Fruit fly (Drosophila melanogaster): ENCODE results near the gene Trc8.
A peak's percentile ranks its signal among the peaks of the same experiment; 100 is the strongest.

DNA sequence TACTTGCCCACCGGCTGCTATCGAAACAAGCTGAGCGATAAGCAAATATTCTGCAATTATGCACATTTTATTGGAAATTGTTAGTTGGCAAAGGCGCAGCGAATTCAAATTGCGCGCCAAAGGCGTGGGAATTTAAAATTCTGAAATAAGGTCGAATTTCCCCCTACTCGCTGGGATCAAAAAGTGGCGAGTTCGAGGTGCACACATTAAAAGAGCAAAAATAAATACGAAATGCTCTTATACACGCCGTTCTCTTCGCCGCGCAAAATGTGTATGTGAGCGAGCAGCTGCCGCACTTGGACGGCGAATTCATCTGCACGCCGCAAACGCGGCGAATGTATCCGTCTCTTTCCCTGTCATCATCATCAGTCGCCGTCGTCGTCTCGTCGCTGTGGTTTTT lies 46.4 kb downstream of the Trc8 start:
- no peak for TF ChIP-seq CG14655 (GFP tag; optimal IDR thresholded peaks at IDR 0.05)
- TF ChIP-seq rn (GFP tag; IDR thresholded peaks at IDR 0.05) = no peak
- no peak for TF ChIP-seq CG8159 (tag; optimal IDR thresholded peaks at IDR 0.05)
- TF ChIP-seq CG15710 (tag; optimal IDR thresholded peaks at IDR 0.05) = no peak
- TF ChIP-seq CG13204 (GFP tag; optimal IDR thresholded peaks at IDR 0.05) = no peak
- TF ChIP-seq fd96Ca (GFP tag; IDR thresholded peaks at IDR 0.05) = 0 out of 3 replicates have a peak, but pooled peaks have one; percentile 14
- TF ChIP-seq CG32121 (GFP tag; IDR thresholded peaks at IDR 0.05) = no peak
- no peak for TF ChIP-seq D1 (tag; optimal IDR thresholded peaks at IDR 0.05)

All from whole organism, pupa.